Fruit fly (Drosophila melanogaster) whole organism, embryonic: ENCODE data around the gene Nulp1.
A peak's percentile ranks its signal among the peaks of the same experiment; 100 is the strongest.

Source experiments
- Ada2b ChIP-seq: fragments of 200-800 bp; sonication (Bioruptor generic); IDR thresholded peaks from 2 replicates; pipeline ENCODE4 v1.3.6; 2022; ENCODE audit warnings: missing biosample characterization, missing genetic modification characterization
- CG10267 ChIP-seq: fragments of 200-800 bp; sonication (Bioruptor generic); optimal IDR thresholded peaks from 2 replicates; lab custom pipeline; 2018; ENCODE audit warnings: missing biosample characterization, mild to moderate bottlenecking, missing genetic modification characterization, moderate library complexity
- CG11695 ChIP-seq: fragments of 200-800 bp; sonication (Bioruptor generic); IDR thresholded peaks from 3 replicates; pipeline ENCODE4 v1.3.6; 2022; ENCODE audit warnings: missing biosample characterization, missing genetic modification characterization
- CG12104 ChIP-seq: fragments of 200-800 bp; sonication (Bioruptor generic); optimal IDR thresholded peaks from 3 replicates; lab custom pipeline; 2016; ENCODE audit warnings: missing biosample characterization, missing genetic modification characterization
- CG12219 ChIP-seq: fragments of 200-800 bp; sonication (Bioruptor generic); optimal IDR thresholded peaks from 3 replicates; lab custom pipeline; 2018; ENCODE audit warnings: missing biosample characterization, mild to moderate bottlenecking, missing genetic modification characterization
- CG12236 ChIP-seq: fragments of 200-800 bp; sonication (Bioruptor generic); optimal IDR thresholded peaks from 2 replicates; lab custom pipeline; 2016; ENCODE audit warnings: missing biosample characterization, missing genetic modification characterization
- CG12659 ChIP-seq: fragments of 200-800 bp; sonication (Bioruptor generic); optimal IDR thresholded peaks from 3 replicates; lab custom pipeline; 2017; ENCODE audit warnings: mild to moderate bottlenecking, missing biosample characterization, missing genetic modification reagents, missing genetic modification characterization
- CG13894 ChIP-seq: fragments of 200-800 bp; sonication (Bioruptor generic); optimal IDR thresholded peaks from 3 replicates; lab custom pipeline; 2018; ENCODE audit warnings: missing biosample characterization, mild to moderate bottlenecking, missing genetic modification characterization, moderate library complexity
- CG15011 ChIP-seq: fragments of 200-800 bp; sonication (Bioruptor generic); optimal IDR thresholded peaks from 3 replicates; lab custom pipeline; 2018; ENCODE audit warnings: missing biosample characterization, mild to moderate bottlenecking, missing genetic modification characterization
- CG15269 ChIP-seq: fragments of 200-800 bp; sonication (Bioruptor generic); optimal IDR thresholded peaks from 2 replicates; lab custom pipeline; 2018; ENCODE audit warnings: missing biosample characterization, mild to moderate bottlenecking, missing genetic modification characterization, moderate library complexity
- CG15601 ChIP-seq: fragments of 200-800 bp; sonication (Bioruptor generic); optimal IDR thresholded peaks from 3 replicates; lab custom pipeline; 2019; ENCODE audit warnings: missing biosample characterization, mild to moderate bottlenecking, missing genetic modification characterization, moderate library complexity
- CG16813 ChIP-seq: fragments of 200-800 bp; sonication (Bioruptor generic); IDR thresholded peaks from 3 replicates; pipeline ENCODE4 v1.3.6; 2022; ENCODE audit warnings: missing biosample characterization, missing genetic modification characterization; ENCODE audit not compliant: partially characterized antibody
- CG17328 ChIP-seq: fragments of 200-800 bp; sonication (Bioruptor generic); IDR thresholded peaks from 2 replicates; pipeline ENCODE4 v1.3.6; 2022; ENCODE audit warnings: missing biosample characterization, missing genetic modification characterization
- CG17802 ChIP-seq: fragments of 200-800 bp; sonication (Bioruptor generic); optimal IDR thresholded peaks from 2 replicates; lab custom pipeline; 2018; ENCODE audit warnings: missing biosample characterization, mild to moderate bottlenecking, missing genetic modification characterization, moderate library complexity
- CG18599 ChIP-seq: fragments of 200-800 bp; sonication (Bioruptor generic); optimal IDR thresholded peaks from 3 replicates; lab custom pipeline; 2017; ENCODE audit warnings: missing biosample characterization, missing genetic modification characterization, mild to moderate bottlenecking, moderate library complexity, missing genetic modification reagents
- CG18619 ChIP-seq: fragments of 200-800 bp; sonication (Bioruptor generic); optimal IDR thresholded peaks from 3 replicates; lab custom pipeline; 2017; ENCODE audit warnings: missing biosample characterization, mild to moderate bottlenecking, missing genetic modification characterization
- CG30403 ChIP-seq: fragments of 200-800 bp; sonication (Bioruptor generic); optimal IDR thresholded peaks from 3 replicates; lab custom pipeline; 2016; ENCODE audit warnings: missing biosample characterization, missing genetic modification characterization
- CG34224 ChIP-seq: fragments of 200-800 bp; sonication (Bioruptor generic); IDR thresholded peaks from 3 replicates; pipeline ENCODE4 v1.3.6; 2022; ENCODE audit warnings: missing biosample characterization, missing genetic modification characterization; ENCODE audit not compliant: partially characterized antibody
- CG4730 ChIP-seq: fragments of 200-800 bp; sonication (Bioruptor generic); IDR thresholded peaks from 2 replicates; pipeline ENCODE4 v1.3.6; 2022; ENCODE audit warnings: missing biosample characterization, missing genetic modification characterization
- CG6683 ChIP-seq: fragments of 200-800 bp; sonication (Bioruptor generic); optimal IDR thresholded peaks from 2 replicates; lab custom pipeline; 2017; ENCODE audit warnings: missing biosample characterization, mild to moderate bottlenecking, missing genetic modification characterization, missing genetic modification reagents
- CG7271 ChIP-seq: fragments of 200-800 bp; sonication (Bioruptor generic); optimal IDR thresholded peaks from 2 replicates; lab custom pipeline; 2018; ENCODE audit warnings: missing biosample characterization, mild to moderate bottlenecking, missing genetic modification characterization, moderate library complexity
- CG8089 ChIP-seq: fragments of 200-800 bp; sonication (Bioruptor generic); optimal IDR thresholded peaks from 3 replicates; lab custom pipeline; 2016; ENCODE audit warnings: missing biosample characterization, missing genetic modification characterization
- CG9797 ChIP-seq: fragments of 200-800 bp; sonication (Bioruptor generic); optimal IDR thresholded peaks from 3 replicates; lab custom pipeline; 2018; ENCODE audit warnings: missing biosample characterization, mild to moderate bottlenecking, missing genetic modification characterization
- HLH4C ChIP-seq: fragments of 200-800 bp; sonication (Bioruptor generic); IDR thresholded peaks from 3 replicates; pipeline ENCODE4 v1.3.6; 2022; ENCODE audit warnings: missing biosample characterization, missing genetic modification characterization; ENCODE audit not compliant: partially characterized antibody
- HLHmδ ChIP-seq: fragments of 200-800 bp; sonication (Bioruptor generic); optimal IDR thresholded peaks from 2 replicates; lab custom pipeline; 2018; ENCODE audit warnings: missing biosample characterization, mild to moderate bottlenecking, missing genetic modification characterization, moderate library complexity
- Hr51 ChIP-seq, 2 experiments: fragments of 200-800 bp; sonication (Bioruptor generic); optimal IDR thresholded peaks; 2 replicates in 1 of 2; 3 replicates in 1 of 2; lab custom pipeline; 2016 to 2018; ENCODE audit warnings: missing biosample characterization in 2 of 2, missing genetic modification characterization in 2 of 2, mild to moderate bottlenecking in 1 of 2, moderate library complexity in 1 of 2
- Lhr ChIP-seq: fragments of 200-800 bp; sonication (Bioruptor generic); optimal IDR thresholded peaks from 3 replicates; lab custom pipeline; 2017; ENCODE audit warnings: mild to moderate bottlenecking, missing biosample characterization, missing genetic modification reagents, missing genetic modification characterization
- Ssrp ChIP-seq: fragments of 200-800 bp; sonication (Bioruptor generic); optimal IDR thresholded peaks from 2 replicates; lab custom pipeline; 2018; ENCODE audit warnings: missing biosample characterization, mild to moderate bottlenecking, missing genetic modification characterization, moderate library complexity
- Tbp ChIP-seq: fragments of >200 bp; optimal IDR thresholded peaks from 2 replicates; lab custom pipeline; 2018; ENCODE audit warnings: missing biosample characterization, missing genetic modification characterization
- Xrp1 ChIP-seq: fragments of 200-800 bp; sonication (Bioruptor generic); IDR thresholded peaks from 2 replicates; pipeline ENCODE4 v1.3.6; 2022; ENCODE audit warnings: missing biosample characterization, missing genetic modification characterization
- ac ChIP-seq: fragments of 200-800 bp; sonication (Bioruptor generic); optimal IDR thresholded peaks from 3 replicates; lab custom pipeline; 2017; ENCODE audit warnings: missing biosample characterization, mild to moderate bottlenecking, missing genetic modification characterization
- al ChIP-seq: fragments of 200-800 bp; sonication (Bioruptor generic); IDR thresholded peaks from 2 replicates; pipeline ENCODE4 v1.3.6; 2022; ENCODE audit warnings: missing biosample characterization, missing genetic modification characterization
- ara ChIP-seq: fragments of 200-800 bp; sonication (Bioruptor generic); IDR thresholded peaks from 2 replicates; pipeline ENCODE4 v1.3.6; 2022; ENCODE audit warnings: missing biosample characterization, missing genetic modification characterization
- bbx ChIP-seq: fragments of 200-800 bp; sonication (Bioruptor generic); IDR thresholded peaks from 2 replicates; pipeline ENCODE4 v1.3.6; 2022; ENCODE audit warnings: missing biosample characterization, missing genetic modification characterization; ENCODE audit not compliant: partially characterized antibody
- bsh ChIP-seq, 2 experiments: fragments of 200-800 bp; sonication (Bioruptor generic); optimal IDR thresholded peaks; 2 replicates each; lab custom pipeline; 2017 to 2018; ENCODE audit warnings: mild to moderate bottlenecking in 2 of 2, missing biosample characterization in 2 of 2, missing genetic modification characterization in 2 of 2, moderate library complexity in 1 of 2
- btn ChIP-seq: fragments of 200-800 bp; sonication (Bioruptor generic); optimal IDR thresholded peaks from 2 replicates; lab custom pipeline; 2016; ENCODE audit warnings: missing biosample characterization, missing genetic modification characterization
- cato ChIP-seq: fragments of 200-800 bp; sonication (Bioruptor generic); optimal IDR thresholded peaks from 2 replicates; lab custom pipeline; 2016; ENCODE audit warnings: missing biosample characterization, missing genetic modification characterization, borderline replicate concordance
- crp ChIP-seq, 2 experiments: fragments of 200-800 bp; sonication (Bioruptor generic); optimal IDR thresholded peaks; 2 replicates in 1 of 2; 3 replicates in 1 of 2; lab custom pipeline; 2017; ENCODE audit warnings: missing biosample characterization in 2 of 2, missing genetic modification characterization in 2 of 2, mild to moderate bottlenecking in 1 of 2, moderate library complexity in 1 of 2
- dati ChIP-seq: fragments of 200-800 bp; sonication (Bioruptor generic); IDR thresholded peaks from 2 replicates; pipeline ENCODE4 v1.3.6; 2022; ENCODE audit warnings: missing biosample characterization, missing genetic modification characterization
- dimm ChIP-seq: fragments of 200-800 bp; sonication (Bioruptor generic); IDR thresholded peaks from 2 replicates; pipeline ENCODE4 v1.3.6; 2022; ENCODE audit warnings: missing biosample characterization, missing genetic modification characterization
- fd96Cb ChIP-seq: fragments of 200-800 bp; sonication (Bioruptor generic); optimal IDR thresholded peaks from 2 replicates; lab custom pipeline; 2018; ENCODE audit warnings: missing biosample characterization, mild to moderate bottlenecking, missing genetic modification characterization, moderate library complexity
- gce ChIP-seq: fragments of 200-800 bp; sonication (Bioruptor generic); IDR thresholded peaks from 3 replicates; pipeline ENCODE4 v1.3.6; 2022; ENCODE audit warnings: missing biosample characterization, missing genetic modification characterization
- gfzf ChIP-seq: fragments of 200-800 bp; sonication (Bioruptor generic); optimal IDR thresholded peaks from 2 replicates; lab custom pipeline; 2016; ENCODE audit warnings: missing biosample characterization, mild to moderate bottlenecking, missing genetic modification characterization, moderate library complexity
- nerfin-1 ChIP-seq: fragments of 200-800 bp; sonication (Bioruptor generic); optimal IDR thresholded peaks from 3 replicates; lab custom pipeline; 2019; ENCODE audit warnings: missing biosample characterization, mild to moderate bottlenecking, missing genetic modification characterization, moderate library complexity
- p53 ChIP-seq: fragments of 200-800 bp; sonication (Bioruptor generic); optimal IDR thresholded peaks from 2 replicates; lab custom pipeline; 2016; ENCODE audit warnings: missing biosample characterization, missing genetic modification characterization
- row ChIP-seq: fragments of 200-800 bp; sonication (Bioruptor generic); IDR thresholded peaks from 3 replicates; pipeline ENCODE4 v1.3.6; 2022; ENCODE audit warnings: missing biosample characterization, missing genetic modification characterization
- yki ChIP-seq: fragments of >200 bp; optimal IDR thresholded peaks from 3 replicates; lab custom pipeline; 2018
- zf30C ChIP-seq: fragments of 200-800 bp; sonication (Bioruptor generic); optimal IDR thresholded peaks from 3 replicates; lab custom pipeline; 2018; ENCODE audit warnings: missing biosample characterization, mild to moderate bottlenecking, missing genetic modification characterization

Nulp1 gene

DNA sequence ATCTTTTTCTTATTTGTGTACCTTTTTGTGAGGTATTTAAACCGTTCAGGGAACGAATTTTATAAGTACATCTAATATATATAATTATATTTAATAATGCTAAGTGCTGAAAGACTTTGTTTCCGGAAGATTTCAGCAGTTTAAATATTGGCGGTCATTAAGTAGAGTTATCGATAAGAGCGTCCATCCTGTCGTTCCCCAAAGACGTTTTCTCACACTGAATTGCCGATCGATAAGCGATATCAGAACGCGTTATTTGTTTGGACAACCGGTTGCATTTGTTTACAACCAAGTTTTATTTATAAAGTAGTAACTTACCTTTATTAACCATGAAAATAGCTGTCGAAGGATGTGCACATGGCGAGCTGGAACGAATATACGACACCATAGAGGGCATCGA is 11.4 kb downstream of the Nulp1 start, which contains the start of gene ldbr (continued):
- TF ChIP-seq CG34224 (peak; percentile 63; the same call in 2 of the 3 replicates), zf30C (GFP tag; lab: Kevin White, UChicago) (no peak), ac (no peak), CG15601 (tag; lab: Kevin White, UChicago) (no peak), CG18619 (GFP tag; lab: Kevin White, UChicago) (no peak), CG17328 (no peak), CG11695 (GFP tag; lab: Robert Waterston, UW) (no peak), Lhr (GFP tag; lab: Kevin White, UChicago) (no peak), CG7271 (no peak), fd96Cb (tag; lab: Kevin White, UChicago) (no peak), yki (lab: Kevin White, UChicago) (no peak), CG12104 (GFP tag; lab: Kevin White, UChicago) (no peak), al (GFP tag; lab: Robert Waterston, UW) (no peak), CG30403 (no peak), nerfin-1 (tag; lab: Kevin White, UChicago) (no peak), CG17802 (tag; lab: Kevin White, UChicago) (no peak), btn (GFP tag; lab: Kevin White, UChicago) (no peak), CG4730 (GFP tag; lab: Robert Waterston, UW) (no peak), CG12236 (GFP tag; lab: Kevin White, UChicago) (no peak), cato (GFP tag; lab: Kevin White, UChicago) (no peak), CG8089 (GFP tag; lab: Kevin White, UChicago) (no peak), CG12659 (GFP tag; lab: Kevin White, UChicago) (peak; percentile 40), HLHmδ (GFP tag; lab: Kevin White, UChicago) (no peak), CG16813 (peak; percentile 54; the same call in 2 of the 3 replicates), dimm (GFP tag; lab: Robert Waterston, UW) (no peak), CG15269 (tag; lab: Kevin White, UChicago) (no peak), CG9797 (GFP tag; lab: Kevin White, UChicago) (no peak), ara (GFP tag; lab: Robert Waterston, UW) (no peak), Xrp1 (no peak), Ada2b (GFP tag; lab: Robert Waterston, UW) (no peak), Ssrp (tag; lab: Kevin White, UChicago) (no peak), bbx (GFP tag; lab: Robert Waterston, UW) (peak; percentile 65; the same call in 1 of the 2 replicates)

- no peak for TF ChIP-seq dati (GFP tag; lab: Robert Waterston, UW)
- TF ChIP-seq gfzf: no peak
- peak in 1 of 2 experiments; percentile 13 for TF ChIP-seq Hr51 (GFP tag; optimal IDR thresholded peaks at IDR 0.05; lab: Kevin White, UChicago)
- TF ChIP-seq CG8089 (GFP tag; lab: Kevin White, UChicago): no peak
- no peak for TF ChIP-seq CG15011 (GFP tag; lab: Kevin White, UChicago)
- no peak for TF ChIP-seq Tbp (GFP tag; lab: Kevin White, UChicago)
- peak; percentile 67 for TF ChIP-seq CG10267 (tag; lab: Kevin White, UChicago)
- TF ChIP-seq bsh (GFP tag; optimal IDR thresholded peaks at IDR 0.05; lab: Kevin White, UChicago): no peak
- TF ChIP-seq CG18599: no peak
- TF ChIP-seq CG13894 (tag; lab: Kevin White, UChicago): no peak
- 0 out of 3 replicates have a peak, but pooled peaks have one; percentile 26 for TF ChIP-seq HLH4C (GFP tag; lab: Robert Waterston, UW)
- TF ChIP-seq CG6683 (GFP tag; lab: Kevin White, UChicago): no peak
- TF ChIP-seq CG15601 (tag; lab: Kevin White, UChicago): no peak
- peak in 1 of 2 experiments; percentile 67 for TF ChIP-seq crp (GFP tag; optimal IDR thresholded peaks at IDR 0.05; lab: Kevin White, UChicago)
- no peak for TF ChIP-seq p53
- no peak for TF ChIP-seq CG12219
- TF ChIP-seq gce (GFP tag; lab: Robert Waterston, UW): no peak
- TF ChIP-seq row (GFP tag; lab: Robert Waterston, UW): 0 out of 3 replicates have a peak, but pooled peaks have one; percentile 10
Measured at dm6 chr3L:8124481-8125359, 14.6 kb downstream of the Nulp1 start, which contains the start of the genes CG7550 and mRpL36. Gene CG7550, minus strand, starts transcription at chr3L:8124531. Gene mRpL36, minus strand, starts transcription at chr3L:8125132.
